Fruit fly (Drosophila melanogaster): ENCODE measurements around the gene SelT.

DNA sequence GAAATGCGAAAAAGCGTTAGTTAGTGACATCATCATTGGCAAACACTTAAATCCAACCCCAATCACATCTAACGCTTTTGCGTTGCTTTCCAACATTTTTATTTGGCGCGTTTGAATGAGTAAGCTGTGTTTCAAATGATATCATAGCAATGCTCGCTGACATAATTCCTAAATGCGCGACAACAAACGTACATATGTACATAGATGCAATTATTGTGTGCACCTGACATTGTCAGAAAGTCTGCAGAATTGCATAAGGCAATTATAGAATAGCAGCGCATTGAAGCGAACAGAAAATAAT, 12.5 kb upstream of the SelT start:
- TF ChIP-seq bab1 (GFP tag; optimal IDR thresholded peaks at IDR 0.05) (no peak), ovo (GFP tag; optimal IDR thresholded peaks at IDR 0.05) (no peak), CG14711 (tag; optimal IDR thresholded peaks at IDR 0.05) (no peak), cic (GFP tag; optimal IDR thresholded peaks at IDR 0.05) (no peak), kay (GFP tag; ENCODE audit: borderline replicate concordance) (no peak), tj (GFP tag; optimal IDR thresholded peaks at IDR 0.05) (no peak), Clk (GFP tag; optimal IDR thresholded peaks at IDR 0.05) (no peak), Hr96 (GFP tag; optimal IDR thresholded peaks at IDR 0.05) (no peak), CG11617 (GFP tag; optimal IDR thresholded peaks at IDR 0.05) (no peak), CG1620 (GFP tag; optimal IDR thresholded peaks at IDR 0.05) (no peak), CG7045 (GFP tag; optimal IDR thresholded peaks at IDR 0.05) (no peak), CG33017 (tag; optimal IDR thresholded peaks at IDR 0.05) (no peak), CG12768 (GFP tag; optimal IDR thresholded peaks at IDR 0.05) (no peak)
